Worm (Caenorhabditis elegans) whole organism, early embryonic: ENCODE measurements around the gene clec-224.

Experiments
- ama-1 ChIP-seq: fragments of 150-350 bp; optimal IDR thresholded peaks from 2 replicates; lab custom pipeline; 2014
- flt-1 ChIP-seq: fragments of 200-800 bp; sonication (Bioruptor generic); IDR thresholded peaks from 2 replicates; pipeline ENCODE4 v1.3.6; 2022; ENCODE audit warnings: missing genetic modification characterization, missing compliant biosample characterization
- pes-1 ChIP-seq: fragments of 200-800 bp; sonication (Bioruptor generic); IDR thresholded peaks from 2 replicates; pipeline ENCODE4 v1.3.6; 2022; ENCODE audit warnings: missing genetic modification reagents, missing genetic modification characterization, missing compliant biosample characterization

DNA sequence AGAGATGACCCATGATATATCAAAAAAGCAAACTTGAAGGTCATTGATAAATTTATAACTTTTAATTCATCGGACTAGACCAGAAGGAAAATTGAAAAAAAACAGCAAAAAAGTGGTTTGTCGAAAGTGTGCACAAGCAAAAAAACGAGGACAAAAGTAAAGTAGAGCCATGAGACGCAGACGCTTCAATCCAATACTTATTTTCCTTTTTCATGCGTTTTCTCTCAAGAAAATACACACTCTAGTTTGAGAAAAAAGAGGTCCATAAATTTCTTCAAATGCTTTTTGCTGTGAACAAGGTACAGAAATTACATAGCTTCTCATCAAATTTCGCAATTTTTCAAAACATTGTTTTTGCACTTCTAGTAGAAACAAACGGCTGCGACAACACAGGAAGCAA is 18.1 kb downstream of the clec-224 start:
- TF ChIP-seq ama-1 (lab: Kevin White, UChicago) (no peak), pes-1 (GFP tag; lab: Robert Waterston, UW) (no peak), flt-1 (GFP tag; lab: Robert Waterston, UW) (no peak)
